Worm (Caenorhabditis elegans) whole organism, L1 larva: ENCODE measurements around the gene Y52E8A.1.

Experiments
- C16A3.4 ChIP-seq: fragments of 150-350 bp; optimal IDR thresholded peaks from 2 replicates; lab custom pipeline; 2014; ENCODE audit warnings: missing biosample characterization, missing genetic modification characterization
- C34B4.2 ChIP-seq: sonication (generic microtip); optimal IDR thresholded peaks from 2 replicates; lab custom pipeline; 2017; ENCODE audit warnings: mild to moderate bottlenecking, missing genetic modification characterization, missing compliant biosample characterization
- Y116A8C.19 ChIP-seq: sonication (generic microtip); optimal IDR thresholded peaks from 2 replicates; lab custom pipeline; 2016; ENCODE audit warnings: missing compliant biosample characterization, missing genetic modification characterization, borderline replicate concordance
- alr-1 ChIP-seq: fragments of 200-800 bp; sonication (Bioruptor generic); optimal IDR thresholded peaks from 2 replicates; lab custom pipeline; 2018; ENCODE audit warnings: borderline replicate concordance, mild to moderate bottlenecking, missing genetic modification characterization, missing compliant biosample characterization
- aly-2 ChIP-seq: fragments of 150-350 bp; optimal IDR thresholded peaks from 2 replicates; lab custom pipeline; 2014; ENCODE audit warnings: missing biosample characterization, missing genetic modification characterization
- ama-1 ChIP-seq: fragments of 150-350 bp; optimal IDR thresholded peaks from 2 replicates; lab custom pipeline; 2014
- ceh-63 ChIP-seq: fragments of 200-800 bp; sonication (Bioruptor generic); optimal IDR thresholded peaks from 2 replicates; lab custom pipeline; 2018; ENCODE audit warnings: mild to moderate bottlenecking, missing genetic modification characterization, missing compliant biosample characterization
- ceh-90 ChIP-seq: sonication (generic microtip); optimal IDR thresholded peaks from 2 replicates; lab custom pipeline; 2016; ENCODE audit warnings: missing genetic modification characterization, missing compliant biosample characterization
- elt-2 ChIP-seq: sonication (generic microtip); optimal IDR thresholded peaks from 2 replicates; lab custom pipeline; 2016; ENCODE audit warnings: missing genetic modification characterization, mild to moderate bottlenecking, inconsistent platforms, missing compliant biosample characterization, missing genetic modification reagents
- elt-3 ChIP-seq, 6 experiments: fragments of 150-350 bp in 1 of 6; sonication (generic microtip); optimal IDR thresholded peaks; 2 replicates each; lab custom pipeline; 2017 to 2018; ENCODE audit warnings: missing biosample characterization in 6 of 6, missing genetic modification characterization in 6 of 6, inconsistent platforms in 1 of 6
- fkh-10 ChIP-seq: sonication (generic microtip); optimal IDR thresholded peaks from 2 replicates; lab custom pipeline; 2017; ENCODE audit warnings: missing biosample characterization, missing genetic modification reagents, missing genetic modification characterization
- fkh-8 ChIP-seq: sonication (generic microtip); optimal IDR thresholded peaks from 2 replicates; lab custom pipeline; 2016; ENCODE audit warnings: mild to moderate bottlenecking, missing genetic modification characterization, missing compliant biosample characterization
- fos-1 ChIP-seq: fragments of 150-350 bp; optimal IDR thresholded peaks from 2 replicates; lab custom pipeline; 2014; ENCODE audit warnings: missing biosample characterization, missing genetic modification characterization
- grh-1 ChIP-seq: fragments of 200-800 bp; sonication (Bioruptor generic); IDR thresholded peaks from 2 replicates; pipeline ENCODE4 v1.3.6; 2022; ENCODE audit warnings: missing genetic modification reagents, missing genetic modification characterization, missing compliant biosample characterization
- hlh-17 ChIP-seq: fragments of 200-800 bp; sonication (Bioruptor generic); optimal IDR thresholded peaks from 2 replicates; lab custom pipeline; 2018; ENCODE audit warnings: missing genetic modification characterization, mild to moderate bottlenecking, missing compliant biosample characterization, moderate library complexity, borderline replicate concordance
- hlh-4 ChIP-seq: sonication (generic microtip); optimal IDR thresholded peaks from 2 replicates; lab custom pipeline; 2016; ENCODE audit warnings: mild to moderate bottlenecking, missing genetic modification characterization, missing compliant biosample characterization
- irx-1 ChIP-seq: sonication (generic microtip); optimal IDR thresholded peaks from 2 replicates; lab custom pipeline; 2016; ENCODE audit warnings: missing genetic modification characterization, missing compliant biosample characterization
- isw-1 ChIP-seq: fragments of 200-800 bp; sonication (Bioruptor generic); IDR thresholded peaks from 2 replicates; pipeline ENCODE4 v1.3.6; 2022; ENCODE audit warnings: missing genetic modification characterization, missing compliant biosample characterization
- jun-1 ChIP-seq: fragments of 150-350 bp; optimal IDR thresholded peaks from 2 replicates; lab custom pipeline; 2014; ENCODE audit warnings: missing biosample characterization, missing genetic modification reagents, missing genetic modification characterization
- lin-13 ChIP-seq: fragments of 150-350 bp; optimal IDR thresholded peaks from 2 replicates; lab custom pipeline; 2014; ENCODE audit warnings: missing biosample characterization, missing genetic modification reagents, missing genetic modification characterization
- lin-14 ChIP-seq: fragments of 200-800 bp; sonication (Bioruptor generic); optimal IDR thresholded peaks from 2 replicates; lab custom pipeline; 2018; ENCODE audit warnings: mild to moderate bottlenecking, missing genetic modification characterization, moderate library complexity, missing compliant biosample characterization
- lsy-2 ChIP-seq, 2 experiments: fragments of 150-350 bp; optimal IDR thresholded peaks; 2 replicates each; lab custom pipeline; 2014; ENCODE audit warnings: missing biosample characterization in 2 of 2, missing genetic modification characterization in 2 of 2
- mef-2 ChIP-seq: fragments of 150-350 bp; optimal IDR thresholded peaks from 2 replicates; lab custom pipeline; 2014; ENCODE audit warnings: missing biosample characterization, missing genetic modification characterization
- mep-1 ChIP-seq: fragments of 150-350 bp; optimal IDR thresholded peaks from 2 replicates; lab custom pipeline; 2014; ENCODE audit warnings: missing biosample characterization, missing genetic modification characterization
- nhr-11 ChIP-seq: fragments of 150-350 bp; optimal IDR thresholded peaks from 2 replicates; lab custom pipeline; 2014; ENCODE audit warnings: missing biosample characterization, missing genetic modification characterization
- nhr-19 ChIP-seq: fragments of 200-800 bp; sonication (Bioruptor generic); conservative IDR thresholded peaks from 2 replicates; pipeline ENCODE4 v1.3.6; 2022; ENCODE audit warnings: missing genetic modification characterization, missing compliant biosample characterization
- nhr-20 ChIP-seq: sonication (generic microtip); optimal IDR thresholded peaks from 2 replicates; lab custom pipeline; 2016; ENCODE audit warnings: mild to moderate bottlenecking, missing genetic modification characterization, missing compliant biosample characterization
- nhr-237 ChIP-seq: fragments of 150-350 bp; optimal IDR thresholded peaks from 2 replicates; lab custom pipeline; 2014; ENCODE audit warnings: missing biosample characterization, missing genetic modification characterization
- nhr-77 ChIP-seq: fragments of 150-350 bp; optimal IDR thresholded peaks from 2 replicates; lab custom pipeline; 2014; ENCODE audit warnings: missing biosample characterization, missing genetic modification characterization
- nhr-90 ChIP-seq: sonication (generic microtip); optimal IDR thresholded peaks from 2 replicates; lab custom pipeline; 2016; ENCODE audit warnings: mild to moderate bottlenecking, missing genetic modification characterization, missing compliant biosample characterization; ENCODE audit not compliant: poor library complexity
- pax-3 ChIP-seq: fragments of 200-800 bp; sonication (Bioruptor generic); optimal IDR thresholded peaks from 2 replicates; lab custom pipeline; 2018; ENCODE audit warnings: mild to moderate bottlenecking, missing genetic modification characterization, moderate library complexity, missing compliant biosample characterization
- rnt-1 ChIP-seq: sonication (generic microtip); optimal IDR thresholded peaks from 2 replicates; lab custom pipeline; 2016; ENCODE audit warnings: mild to moderate bottlenecking, missing genetic modification characterization, moderate library complexity, missing compliant biosample characterization
- sox-4 ChIP-seq: sonication (generic microtip); optimal IDR thresholded peaks from 2 replicates; lab custom pipeline; 2016; ENCODE audit warnings: missing genetic modification characterization, missing compliant biosample characterization
- swsn-7 ChIP-seq: sonication (generic microtip); optimal IDR thresholded peaks from 2 replicates; lab custom pipeline; 2016; ENCODE audit warnings: missing genetic modification characterization, missing compliant biosample characterization
- tbx-2 ChIP-seq: sonication (generic microtip); optimal IDR thresholded peaks from 2 replicates; lab custom pipeline; 2016; ENCODE audit warnings: missing genetic modification characterization, missing compliant biosample characterization
- tlp-1 ChIP-seq: fragments of 150-350 bp; optimal IDR thresholded peaks from 2 replicates; lab custom pipeline; 2014; ENCODE audit warnings: missing biosample characterization, missing genetic modification characterization
- unc-30 ChIP-seq: sonication (generic microtip); optimal IDR thresholded peaks from 2 replicates; lab custom pipeline; 2017; ENCODE audit warnings: missing biosample characterization, missing genetic modification characterization
- unc-62 ChIP-seq: fragments of 150-350 bp; optimal IDR thresholded peaks from 2 replicates; lab custom pipeline; 2014; ENCODE audit warnings: missing biosample characterization, missing genetic modification reagents, missing genetic modification characterization
- unc-86 ChIP-seq: sonication (generic microtip); optimal IDR thresholded peaks from 2 replicates; lab custom pipeline; 2016; ENCODE audit warnings: missing genetic modification characterization, missing compliant biosample characterization
- unc-98 ChIP-seq: fragments of 200-800 bp; sonication (Bioruptor generic); IDR thresholded peaks from 2 replicates; pipeline ENCODE4 v1.3.6; 2022; ENCODE audit warnings: missing genetic modification characterization, missing compliant biosample characterization
- zag-1 ChIP-seq: fragments of 150-350 bp; optimal IDR thresholded peaks from 2 replicates; lab custom pipeline; 2014; ENCODE audit warnings: missing biosample characterization, missing genetic modification characterization
- zip-4 ChIP-seq: fragments of 200-800 bp; sonication (Bioruptor generic); optimal IDR thresholded peaks from 2 replicates; lab custom pipeline; 2018; ENCODE audit warnings: mild to moderate bottlenecking, missing genetic modification characterization, moderate library complexity, missing compliant biosample characterization
- ztf-4 ChIP-seq: fragments of 150-350 bp; optimal IDR thresholded peaks from 2 replicates; lab custom pipeline; 2014; ENCODE audit warnings: missing biosample characterization, missing genetic modification characterization

The Y52E8A.1 gene

ce11 chrII:4337731-4338130 lies 15.9 kb downstream of the Y52E8A.1 start:
- TF ChIP-seq fkh-10 (GFP tag; lab: Kevin White, UChicago): no peak
- TF ChIP-seq unc-98 (GFP tag; lab: Robert Waterston, UW): no peak
- TF ChIP-seq ceh-90 (tag; lab: Kevin White, UChicago): no peak
- TF ChIP-seq grh-1: no peak
- no peak for TF ChIP-seq nhr-19 (GFP tag; lab: Robert Waterston, UW)
- TF ChIP-seq mef-2: no peak
- TF ChIP-seq unc-30: no peak
- TF ChIP-seq hlh-17: no peak
- TF ChIP-seq nhr-11: no peak
- no peak for TF ChIP-seq nhr-237 (tag; lab: Kevin White, UChicago)
- TF ChIP-seq unc-86 (tag; lab: Kevin White, UChicago): no peak
- TF ChIP-seq ceh-63: no peak
- no peak for TF ChIP-seq jun-1 (tag; lab: Kevin White, UChicago)
- TF ChIP-seq rnt-1 (tag; lab: Kevin White, UChicago): no peak
- TF ChIP-seq nhr-77 (tag; lab: Kevin White, UChicago): no peak
- no peak for TF ChIP-seq mep-1

ce11 chrII:4339882-4340281 lies 18.0 kb downstream of the Y52E8A.1 start, which contains the start of gene athp-2:
Gene athp-2 (plus strand): TSS chrII:4340182.
- TF ChIP-seq mef-2 (no peak), zag-1 (tag; lab: Kevin White, UChicago) (no peak), nhr-20 (tag; lab: Kevin White, UChicago) (no peak), hlh-4 (no peak), nhr-77 (tag; lab: Kevin White, UChicago) (no peak), lsy-2 (tag; optimal IDR thresholded peaks at IDR 0.05; lab: Kevin White, UChicago) (no peak), alr-1 (no peak), elt-3 (tag; optimal IDR thresholded peaks at IDR 0.05; lab: Kevin White, UChicago) (no peak), nhr-237 (tag; lab: Kevin White, UChicago) (no peak), C16A3.4 (tag; lab: Kevin White, UChicago) (no peak), unc-98 (GFP tag; lab: Robert Waterston, UW) (no peak), grh-1 (no peak), fos-1 (no peak), ama-1 (lab: Kevin White, UChicago) (no peak), unc-62 (GFP tag; lab: Kevin White, UChicago) (no peak)

ce11 chrII:4341484-4341883 lies 19.6 kb downstream of the Y52E8A.1 start:
- TF ChIP-seq alr-1 (no peak), pax-3 (tag; lab: Kevin White, UChicago) (no peak), sox-4 (tag; lab: Kevin White, UChicago) (no peak), grh-1 (no peak), swsn-7 (tag; lab: Kevin White, UChicago) (no peak)
- TF ChIP-seq, all 84 proteins: peak for 0

ce11 chrII:4344317-4344716 lies 22.5 kb downstream of the Y52E8A.1 start:
- TF ChIP-seq hlh-17 (no peak), C34B4.2 (tag; lab: Kevin White, UChicago) (no peak), grh-1 (no peak), elt-2 (no peak), zag-1 (tag; lab: Kevin White, UChicago) (no peak), Y116A8C.19 (tag; lab: Kevin White, UChicago) (no peak), ztf-4 (tag; lab: Kevin White, UChicago) (no peak), fkh-8 (tag; lab: Kevin White, UChicago) (no peak), tlp-1 (no peak), lin-14 (GFP tag; lab: Kevin White, UChicago) (no peak), nhr-90 (tag; lab: Kevin White, UChicago) (no peak), aly-2 (tag; lab: Kevin White, UChicago) (no peak), irx-1 (tag; lab: Kevin White, UChicago) (no peak), tbx-2 (tag; lab: Kevin White, UChicago) (no peak), isw-1 (GFP tag; lab: Robert Waterston, UW) (no peak), lin-13 (no peak), zip-4 (no peak)
